Fruit fly (Drosophila melanogaster) whole organism, larva: Measurements from ENCODE around the gene spg.

Source experiments
- noc ChIP-seq: fragments of 200-800 bp; sonication (Bioruptor generic); optimal IDR thresholded peaks from 3 replicates; lab custom pipeline; 2019; ENCODE audit warnings: missing biosample characterization, mild to moderate bottlenecking, missing genetic modification characterization, moderate library complexity

The spg gene

DNA sequence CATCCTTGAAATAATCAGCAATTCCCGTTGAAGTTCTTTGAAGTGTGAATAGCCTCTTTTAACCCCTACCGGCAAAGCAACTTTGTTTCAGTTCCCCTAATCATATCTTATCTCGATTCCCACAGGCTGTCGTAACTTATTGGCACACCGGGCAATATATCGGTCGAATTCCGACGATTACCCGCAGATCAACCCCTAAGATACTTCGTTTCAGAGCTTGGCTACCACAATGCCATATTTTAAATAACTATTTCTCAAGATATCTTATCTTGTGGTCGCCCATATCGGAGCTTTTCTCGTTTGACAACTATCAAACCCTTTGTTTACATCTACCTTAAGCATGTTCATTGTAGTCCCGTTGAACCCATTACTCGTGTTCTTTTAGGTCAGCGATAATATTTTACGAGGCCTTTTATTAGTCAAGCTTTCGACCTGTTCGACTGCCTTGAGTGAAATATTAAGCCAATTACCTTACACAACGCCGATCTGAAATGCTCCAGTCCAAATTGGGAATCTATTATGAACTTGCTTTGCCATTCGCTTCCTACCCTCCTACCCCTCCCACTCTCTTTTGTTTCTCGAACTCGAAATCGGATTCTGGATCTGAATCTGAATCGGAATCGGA lies 54.0 kb downstream of the spg start:
- no peak for TF ChIP-seq noc

DNA sequence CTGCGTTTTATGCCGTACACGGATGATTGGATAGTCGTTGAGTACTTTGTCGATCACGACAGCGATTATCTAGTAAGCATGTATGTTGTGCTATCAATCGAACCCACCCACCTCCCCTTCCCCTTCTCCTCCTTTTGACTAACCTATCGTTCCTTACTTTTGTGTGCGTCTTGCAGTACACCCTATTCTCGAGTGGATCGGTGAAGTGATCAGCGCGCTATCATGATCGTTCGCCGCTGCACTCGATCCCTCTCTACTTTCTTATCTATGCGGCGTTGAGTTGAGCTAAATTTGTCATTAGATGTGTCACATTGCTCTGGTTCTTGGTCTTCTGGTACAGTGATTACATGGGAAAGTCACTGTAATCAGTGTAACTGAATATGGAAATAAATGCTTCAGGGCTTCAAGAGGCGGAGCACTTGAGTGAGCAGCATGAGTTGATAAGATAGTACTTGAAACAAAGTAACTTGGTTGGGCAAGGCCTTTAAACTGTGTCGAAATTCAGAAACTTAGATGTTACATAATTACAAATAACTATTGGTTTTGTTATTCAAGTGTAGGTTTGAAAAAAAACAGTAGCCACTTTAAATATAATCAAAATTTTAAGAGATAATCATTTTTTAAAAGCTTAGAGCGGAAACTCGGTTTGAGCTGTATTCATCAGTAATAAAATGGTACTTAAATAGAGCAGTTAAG lies 56.5 kb downstream of the spg start:
- no peak for TF ChIP-seq noc

DNA sequence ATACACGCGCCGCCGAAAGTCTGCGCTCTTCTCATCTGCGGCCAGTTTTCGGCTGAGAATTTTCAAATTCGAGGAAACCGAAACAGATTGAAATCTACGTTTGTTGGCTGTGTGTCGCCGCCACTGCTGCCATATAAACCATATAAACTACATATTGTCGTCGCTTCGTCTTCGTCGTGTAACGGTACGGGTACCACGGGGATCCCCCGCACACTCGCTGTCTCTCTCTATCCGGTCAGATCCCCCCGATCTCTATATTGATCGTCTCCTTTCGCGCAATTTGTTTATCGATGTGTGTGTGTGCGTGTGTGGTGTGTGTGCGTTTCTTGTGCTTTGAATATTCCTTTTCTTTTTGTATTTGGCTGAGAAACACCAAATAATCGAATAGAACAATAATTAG lies 58.3 kb downstream of the spg start:
- no peak for TF ChIP-seq noc

DNA sequence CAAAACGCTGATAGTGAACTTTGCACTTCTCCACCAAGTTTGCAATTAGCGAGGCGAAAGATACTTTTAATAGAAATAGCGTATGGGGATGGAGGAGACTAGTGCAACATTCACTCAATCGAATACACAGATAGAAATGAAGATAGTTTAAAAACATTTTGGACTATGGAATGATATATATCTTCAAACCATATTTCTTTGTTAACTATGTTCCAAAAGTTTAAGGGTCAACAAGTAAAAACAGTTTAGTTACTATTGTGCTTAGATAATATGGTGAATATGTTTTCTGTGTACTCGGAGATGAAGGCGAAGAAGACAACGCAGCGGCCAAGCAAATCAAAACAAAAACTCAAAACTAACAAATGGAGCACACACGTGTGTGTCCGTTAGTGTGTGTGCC lies 59.1 kb downstream of the spg start:
- TF ChIP-seq noc: no peak

DNA sequence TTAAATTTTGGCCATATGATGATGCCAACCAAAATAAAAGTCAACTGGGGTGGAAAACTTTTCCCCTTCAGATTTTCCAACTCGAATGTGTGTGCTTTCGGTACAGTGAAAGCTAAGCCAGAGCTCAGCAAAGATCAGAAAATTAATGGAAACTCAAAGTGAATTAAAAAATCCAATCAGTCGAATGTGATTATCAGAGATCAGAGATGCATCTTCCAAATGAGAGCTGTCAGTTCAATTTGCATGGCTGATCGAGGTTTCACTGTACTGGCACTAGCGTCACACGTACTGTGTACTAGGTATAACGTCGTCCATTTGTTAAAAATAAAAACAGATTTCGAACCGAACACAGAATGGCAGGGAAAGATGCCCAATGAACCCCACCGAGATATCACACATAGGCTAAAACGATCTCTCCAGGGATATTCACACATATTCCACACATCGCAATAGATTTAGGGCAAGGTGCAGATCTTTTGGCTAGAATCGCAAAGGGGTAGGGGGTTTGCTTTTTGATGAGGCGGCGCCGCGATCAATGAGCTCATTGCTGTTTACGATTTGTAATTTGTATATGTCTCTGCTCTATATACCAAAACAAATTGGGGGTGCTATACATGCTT lies 59.9 kb downstream of the spg start:
- TF ChIP-seq noc: peak; percentile 67

DNA sequence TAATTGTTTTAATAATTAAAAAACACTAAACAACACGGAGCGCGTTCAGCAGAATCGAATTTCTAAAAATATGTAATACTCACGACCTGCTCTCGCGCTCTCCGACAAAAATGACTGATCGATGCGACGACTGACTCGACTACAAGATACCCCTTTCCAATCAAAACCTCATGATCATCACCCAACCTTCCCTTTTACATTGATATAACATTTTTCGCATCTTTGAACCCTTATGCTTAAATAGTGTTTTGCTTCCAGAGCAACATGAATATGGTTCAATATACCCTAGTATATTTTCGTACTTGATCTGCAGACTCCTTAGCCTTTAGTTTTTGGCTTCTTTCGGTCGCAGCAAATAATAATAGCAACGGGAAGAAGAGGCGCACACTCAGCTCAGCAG lies 66.7 kb downstream of the spg start:
- peak; percentile 16 for TF ChIP-seq noc

DNA sequence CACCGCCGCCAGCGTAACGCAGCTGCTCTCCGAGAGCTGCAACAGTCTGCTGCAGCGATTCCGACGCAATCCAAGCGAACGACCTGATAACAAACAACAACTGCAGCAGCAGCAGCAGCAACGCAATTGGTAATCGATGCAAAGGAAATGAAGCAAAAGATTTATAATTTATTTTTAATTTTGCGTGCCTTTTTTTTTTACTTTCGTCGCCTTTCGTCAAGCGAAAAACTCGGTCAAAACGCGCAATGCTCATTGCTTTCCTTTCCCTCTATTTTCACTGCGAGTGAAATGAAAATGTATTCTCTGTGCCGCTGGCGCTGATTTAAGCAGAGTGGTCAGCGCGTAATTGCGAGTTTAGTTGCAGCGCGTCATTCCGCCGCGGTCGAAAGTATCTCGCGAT lies 68.0 kb downstream of the spg start:
- TF ChIP-seq noc: no peak

DNA sequence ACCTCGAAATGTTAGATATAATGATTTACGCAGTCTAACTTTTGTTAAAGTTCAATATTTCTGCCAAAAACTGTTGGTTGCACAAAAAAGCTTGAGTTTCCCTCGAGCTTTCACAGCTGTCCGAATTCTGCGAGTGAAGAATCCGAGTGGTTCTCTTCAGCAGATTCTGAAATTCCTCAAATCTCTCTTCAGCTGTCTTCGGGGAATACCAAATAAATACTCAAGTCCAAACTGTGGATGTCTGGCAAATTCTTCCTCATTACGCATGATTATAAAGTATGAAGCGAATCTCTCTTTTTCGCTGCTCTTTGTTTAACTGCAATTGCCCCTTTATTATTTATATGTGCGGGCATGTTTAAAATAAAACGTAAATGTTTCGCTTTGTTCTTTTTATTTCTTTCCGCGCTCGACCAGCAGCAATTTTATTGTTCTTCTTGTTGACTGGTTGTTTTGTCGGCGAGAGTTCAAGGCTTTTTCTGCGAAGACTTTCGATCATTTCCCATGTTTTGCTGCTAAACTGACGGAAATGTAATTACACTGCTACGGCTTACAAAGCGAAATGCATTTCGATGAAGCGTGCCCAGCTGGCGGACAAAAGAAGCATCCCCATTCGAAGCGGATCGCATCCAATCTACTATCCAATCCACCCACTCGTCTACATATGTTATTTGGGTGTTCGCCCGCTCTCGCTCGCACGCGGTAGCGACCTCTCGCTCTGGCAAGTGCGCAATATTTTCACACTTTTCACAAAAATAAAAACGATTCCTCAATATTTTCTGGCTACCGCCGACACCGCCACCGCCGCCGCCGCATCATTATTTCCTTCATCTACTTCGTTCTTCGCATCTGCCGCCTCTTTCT lies 69.0 kb downstream of the spg start:
- TF ChIP-seq noc: no peak
